Worm (Caenorhabditis elegans) whole organism, L2 larva: ENCODE measurements around the gene Y53F4B.24.

ENCODE experiments used
- C34F6.9 ChIP-seq: fragments of 150-350 bp; optimal IDR thresholded peaks from 2 replicates; lab custom pipeline; 2014; ENCODE audit warnings: missing biosample characterization, missing genetic modification characterization
- F13H6.1 ChIP-seq: sonication (generic microtip); optimal IDR thresholded peaks from 2 replicates; lab custom pipeline; 2016; ENCODE audit warnings: missing genetic modification characterization, missing compliant biosample characterization
- R02D3.7 ChIP-seq: fragments of 150-350 bp; optimal IDR thresholded peaks from 2 replicates; lab custom pipeline; 2014; ENCODE audit warnings: missing biosample characterization, missing genetic modification characterization
- Y55F3AM.14 ChIP-seq: fragments of 200-800 bp; sonication (Bioruptor generic); optimal IDR thresholded peaks from 2 replicates; lab custom pipeline; 2018; ENCODE audit warnings: mild to moderate bottlenecking, missing genetic modification characterization, missing compliant biosample characterization
- ZK546.5 ChIP-seq: sonication (generic microtip); optimal IDR thresholded peaks from 2 replicates; lab custom pipeline; 2017; ENCODE audit warnings: missing biosample characterization, missing genetic modification characterization
- alr-1 ChIP-seq: fragments of 150-350 bp; optimal IDR thresholded peaks from 2 replicates; lab custom pipeline; 2014; ENCODE audit warnings: missing biosample characterization, missing genetic modification characterization
- aly-2 ChIP-seq: fragments of 150-350 bp; optimal IDR thresholded peaks from 2 replicates; lab custom pipeline; 2014; ENCODE audit warnings: missing biosample characterization, missing genetic modification characterization
- ama-1 ChIP-seq: fragments of 150-350 bp; optimal IDR thresholded peaks from 2 replicates; lab custom pipeline; 2018; ENCODE audit warnings: inconsistent platforms
- blmp-1 ChIP-seq: sonication (generic microtip); optimal IDR thresholded peaks from 2 replicates; lab custom pipeline; 2017; ENCODE audit warnings: missing genetic modification characterization, mild to moderate bottlenecking, missing compliant biosample characterization, antibody characterized with exemption, moderate library complexity; ENCODE audit not compliant: insufficient read depth
- ceh-16 ChIP-seq: fragments of 150-350 bp; optimal IDR thresholded peaks from 2 replicates; lab custom pipeline; 2014; ENCODE audit warnings: missing biosample characterization, missing genetic modification characterization
- ceh-82 ChIP-seq: fragments of 150-350 bp; optimal IDR thresholded peaks from 2 replicates; lab custom pipeline; 2014; ENCODE audit warnings: missing biosample characterization, missing genetic modification characterization
- crh-2 ChIP-seq: sonication (generic microtip); optimal IDR thresholded peaks from 2 replicates; lab custom pipeline; 2017; ENCODE audit warnings: missing biosample characterization, missing genetic modification characterization
- dmd-4 ChIP-seq: sonication (generic microtip); optimal IDR thresholded peaks from 2 replicates; lab custom pipeline; 2017; ENCODE audit warnings: missing biosample characterization, missing genetic modification characterization
- egl-27 ChIP-seq: sonication (generic microtip); optimal IDR thresholded peaks from 3 replicates; lab custom pipeline; 2017; ENCODE audit warnings: missing biosample characterization, missing genetic modification reagents, missing genetic modification characterization
- elt-1 ChIP-seq: fragments of 150-350 bp; optimal IDR thresholded peaks from 2 replicates; lab custom pipeline; 2014; ENCODE audit warnings: missing biosample characterization, missing genetic modification characterization
- elt-3 ChIP-seq: sonication (generic microtip); optimal IDR thresholded peaks from 2 replicates; lab custom pipeline; 2017; ENCODE audit warnings: missing biosample characterization, missing genetic modification characterization
- fos-1 ChIP-seq: fragments of 150-350 bp; optimal IDR thresholded peaks from 2 replicates; lab custom pipeline; 2014; ENCODE audit warnings: missing biosample characterization, missing genetic modification characterization
- gmeb-1 ChIP-seq: fragments of 150-350 bp; optimal IDR thresholded peaks from 2 replicates; lab custom pipeline; 2014; ENCODE audit warnings: missing biosample characterization, missing genetic modification characterization
- lin-11 ChIP-seq: fragments of 150-350 bp; sonication (generic microtip); optimal IDR thresholded peaks from 2 replicates; lab custom pipeline; 2014; ENCODE audit warnings: missing biosample characterization, missing genetic modification characterization, inconsistent platforms, mixed read lengths
- lin-13 ChIP-seq: fragments of 150-350 bp; optimal IDR thresholded peaks from 2 replicates; lab custom pipeline; 2014; ENCODE audit warnings: missing biosample characterization, missing genetic modification reagents, missing genetic modification characterization
- lin-39 ChIP-seq: fragments of 150-350 bp; optimal IDR thresholded peaks from 2 replicates; lab custom pipeline; 2014; ENCODE audit warnings: missing biosample characterization, missing genetic modification reagents, missing genetic modification characterization
- lsy-2 ChIP-seq, 2 experiments: fragments of 150-350 bp in 1 of 2; sonication (generic microtip) in 1 of 2; optimal IDR thresholded peaks; 2 replicates each; lab custom pipeline; 2014 to 2017; ENCODE audit warnings: missing biosample characterization in 2 of 2, missing genetic modification characterization in 2 of 2
- mab-5 ChIP-seq: fragments of 150-350 bp; optimal IDR thresholded peaks from 2 replicates; lab custom pipeline; 2014; ENCODE audit warnings: missing biosample characterization, missing genetic modification characterization
- mbf-1 ChIP-seq: sonication (generic microtip); optimal IDR thresholded peaks from 2 replicates; lab custom pipeline; 2017; ENCODE audit warnings: missing biosample characterization, missing genetic modification characterization
- mdl-1 ChIP-seq, 2 experiments: fragments of 150-350 bp in 1 of 2; sonication (generic microtip) in 1 of 2; optimal IDR thresholded peaks; 2 replicates each; lab custom pipeline; 2017; ENCODE audit warnings: missing biosample characterization in 2 of 2, missing genetic modification characterization in 2 of 2
- nhr-10 ChIP-seq: sonication (generic microtip); optimal IDR thresholded peaks from 2 replicates; lab custom pipeline; 2017; ENCODE audit warnings: missing biosample characterization, missing genetic modification characterization
- nhr-11 ChIP-seq: fragments of 150-350 bp; optimal IDR thresholded peaks from 2 replicates; lab custom pipeline; 2014; ENCODE audit warnings: missing biosample characterization, missing genetic modification characterization
- nhr-12 ChIP-seq: fragments of 150-350 bp; optimal IDR thresholded peaks from 2 replicates; lab custom pipeline; 2014; ENCODE audit warnings: missing biosample characterization, missing genetic modification characterization
- nhr-129 ChIP-seq: fragments of 150-350 bp; optimal IDR thresholded peaks from 2 replicates; lab custom pipeline; 2014; ENCODE audit warnings: missing biosample characterization, missing genetic modification characterization
- nhr-21 ChIP-seq: fragments of 150-350 bp; optimal IDR thresholded peaks from 2 replicates; lab custom pipeline; 2014; ENCODE audit warnings: missing biosample characterization, missing genetic modification characterization
- nhr-23 ChIP-seq: fragments of 150-350 bp; optimal IDR thresholded peaks from 2 replicates; lab custom pipeline; 2014; ENCODE audit warnings: missing biosample characterization, missing genetic modification reagents, missing genetic modification characterization
- nhr-237 ChIP-seq: fragments of 150-350 bp; optimal IDR thresholded peaks from 2 replicates; lab custom pipeline; 2014; ENCODE audit warnings: missing biosample characterization, missing genetic modification characterization
- nhr-25 ChIP-seq: fragments of 150-350 bp; sonication (generic microtip); optimal IDR thresholded peaks from 3 replicates; lab custom pipeline; 2014; ENCODE audit warnings: missing biosample characterization, missing genetic modification characterization
- nhr-6 ChIP-seq: fragments of 150-350 bp; optimal IDR thresholded peaks from 2 replicates; lab custom pipeline; 2014; ENCODE audit warnings: missing biosample characterization, missing genetic modification characterization
- nhr-77 ChIP-seq: fragments of 150-350 bp; optimal IDR thresholded peaks from 2 replicates; lab custom pipeline; 2014; ENCODE audit warnings: missing biosample characterization, missing genetic modification characterization
- peb-1 ChIP-seq: fragments of 150-350 bp; optimal IDR thresholded peaks from 2 replicates; lab custom pipeline; 2014; ENCODE audit warnings: missing biosample characterization, missing genetic modification characterization
- sem-4 ChIP-seq: fragments of 150-350 bp; optimal IDR thresholded peaks from 2 replicates; lab custom pipeline; 2014; ENCODE audit warnings: missing biosample characterization, missing genetic modification reagents, missing genetic modification characterization
- skn-1 ChIP-seq: sonication (generic microtip); optimal IDR thresholded peaks from 2 replicates; lab custom pipeline; 2017; ENCODE audit warnings: missing biosample characterization, missing genetic modification characterization
- sma-3 ChIP-seq: sonication (generic microtip); optimal IDR thresholded peaks from 2 replicates; lab custom pipeline; 2016; ENCODE audit warnings: missing genetic modification reagents, missing genetic modification characterization, missing compliant biosample characterization
- sma-9 ChIP-seq, 2 experiments: fragments of 150-350 bp in 1 of 2; sonication (generic microtip) in 1 of 2; optimal IDR thresholded peaks; 2 replicates each; lab custom pipeline; 2014 to 2016; ENCODE audit warnings: missing genetic modification characterization in 2 of 2, mild to moderate bottlenecking in 1 of 2, missing biosample characterization in 1 of 2, missing compliant biosample characterization in 1 of 2, missing genetic modification reagents in 1 of 2, moderate library complexity in 1 of 2
- snpc-4 ChIP-seq: fragments of 150-350 bp; optimal IDR thresholded peaks from 2 replicates; lab custom pipeline; 2014; ENCODE audit warnings: missing biosample characterization, missing genetic modification characterization
- unc-39 ChIP-seq: fragments of 150-350 bp; optimal IDR thresholded peaks from 2 replicates; lab custom pipeline; 2014; ENCODE audit warnings: missing biosample characterization, missing genetic modification characterization
- unc-55 ChIP-seq: fragments of 150-350 bp; sonication (generic microtip); optimal IDR thresholded peaks from 3 replicates; lab custom pipeline; 2014; ENCODE audit warnings: missing biosample characterization, missing genetic modification reagents, missing genetic modification characterization
- unc-62 ChIP-seq: fragments of 150-350 bp; optimal IDR thresholded peaks from 2 replicates; lab custom pipeline; 2014; ENCODE audit warnings: missing biosample characterization, missing genetic modification reagents, missing genetic modification characterization
- zag-1 ChIP-seq: fragments of 150-350 bp; optimal IDR thresholded peaks from 2 replicates; lab custom pipeline; 2014; ENCODE audit warnings: missing biosample characterization, missing genetic modification characterization
- ztf-1 ChIP-seq: fragments of 200-800 bp; sonication (Bioruptor generic); conservative IDR thresholded peaks from 2 replicates; pipeline ENCODE4 v1.3.6; 2022; ENCODE audit warnings: missing genetic modification characterization, missing compliant biosample characterization
- ztf-11 ChIP-seq: sonication (generic microtip); optimal IDR thresholded peaks from 2 replicates; lab custom pipeline; 2017; ENCODE audit warnings: missing biosample characterization, missing genetic modification characterization
- ztf-4 ChIP-seq: fragments of 150-350 bp; optimal IDR thresholded peaks from 2 replicates; lab custom pipeline; 2014; ENCODE audit warnings: missing biosample characterization, missing genetic modification characterization

Gene Y53F4B.24

ce11 chrII:15119537-15120360, 14.5 kb downstream of the Y53F4B.24 start, which contains the start of gene arp-1:
TSS of gene arp-1 (plus strand) at chrII:15120301.
- peak; percentile 32 for TF ChIP-seq nhr-25 (tag; lab: Kevin White, UChicago)
- TF ChIP-seq alr-1 = no peak
- peak; percentile 36 to 61 for TF ChIP-seq lsy-2 (tag; optimal IDR thresholded peaks at IDR 0.05; lab: Kevin White, UChicago)
- TF ChIP-seq ztf-1 (GFP tag; lab: Robert Waterston, UW) = no peak
- TF ChIP-seq nhr-23 (tag; lab: Kevin White, UChicago) = no peak
- no peak for TF ChIP-seq nhr-11 (tag; lab: Kevin White, UChicago)
- peak; percentile 44 for TF ChIP-seq nhr-77 (tag; lab: Kevin White, UChicago)
- peak; percentile 55 for TF ChIP-seq gmeb-1 (tag; lab: Kevin White, UChicago)
- TF ChIP-seq nhr-129 (tag; lab: Kevin White, UChicago) = peak; percentile 66
- peak; percentile 64 for TF ChIP-seq C34F6.9
- no peak for TF ChIP-seq mab-5 (tag; lab: Kevin White, UChicago)
- TF ChIP-seq zag-1 (tag; lab: Kevin White, UChicago) = peak; percentile 48
- TF ChIP-seq crh-2 (tag; lab: Kevin White, UChicago) = no peak
- peak; percentile 15 for TF ChIP-seq sma-9 (GFP tag; optimal IDR thresholded peaks at IDR 0.05; lab: Kevin White, UChicago)
- no peak for TF ChIP-seq sma-9 (tag; optimal IDR thresholded peaks at IDR 0.05; lab: Kevin White, UChicago)
- TF ChIP-seq lin-11 (tag; lab: Kevin White, UChicago) = peak; percentile 70
- TF ChIP-seq lin-39 (tag; lab: Kevin White, UChicago) = no peak
- TF ChIP-seq mdl-1 (tag; optimal IDR thresholded peaks at IDR 0.05; lab: Kevin White, UChicago) = no peak
- TF ChIP-seq F13H6.1 (tag; lab: Kevin White, UChicago) = peak; percentile 43
- no peak for TF ChIP-seq ZK546.5 (tag; lab: Kevin White, UChicago)
- no peak for TF ChIP-seq R02D3.7 (tag; lab: Kevin White, UChicago)
- TF ChIP-seq unc-62 = no peak
- TF ChIP-seq unc-39 (tag; lab: Kevin White, UChicago) = no peak
- TF ChIP-seq ztf-11 (tag; lab: Kevin White, UChicago) = no peak
- no peak for TF ChIP-seq egl-27
- no peak for TF ChIP-seq nhr-10 (tag; lab: Kevin White, UChicago)
- TF ChIP-seq snpc-4 (tag; lab: Kevin White, UChicago) = peak; percentile 9
- TF ChIP-seq ama-1 = no peak
- no peak for TF ChIP-seq elt-1 (tag; lab: Kevin White, UChicago)
- no peak for TF ChIP-seq nhr-21 (tag; lab: Kevin White, UChicago)
- TF ChIP-seq peb-1 = no peak
- TF ChIP-seq sma-3 (GFP tag; lab: Kevin White, UChicago) = no peak
- peak; percentile 0 for TF ChIP-seq lin-13
- TF ChIP-seq elt-3 = no peak
- TF ChIP-seq ceh-82 (tag; lab: Kevin White, UChicago) = no peak
- TF ChIP-seq nhr-237 (tag; lab: Kevin White, UChicago) = no peak
- TF ChIP-seq mbf-1 (tag; lab: Kevin White, UChicago) = no peak
- no peak for TF ChIP-seq nhr-12
- no peak for TF ChIP-seq ceh-16
- TF ChIP-seq nhr-6 (tag; lab: Kevin White, UChicago) = no peak
- TF ChIP-seq fos-1 (tag; lab: Kevin White, UChicago) = peak; percentile 58
- no peak for TF ChIP-seq aly-2 (tag; lab: Kevin White, UChicago)
- no peak for TF ChIP-seq skn-1 (tag; lab: Kevin White, UChicago)
- TF ChIP-seq blmp-1 (tag; lab: Kevin White, UChicago) = no peak
- no peak for TF ChIP-seq Y55F3AM.14 (GFP tag; lab: Kevin White, UChicago)
- no peak for TF ChIP-seq sem-4
- no peak for TF ChIP-seq ztf-4
- no peak for TF ChIP-seq dmd-4 (tag; lab: Kevin White, UChicago)
- TF ChIP-seq unc-55 (GFP tag; lab: Kevin White, UChicago) = peak; percentile 75
